Worm (Caenorhabditis elegans) whole organism, L2 larva: ENCODE measurements around the gene F44D12.6.

Source experiments
- C34F6.9 ChIP-seq: fragments of 150-350 bp; optimal IDR thresholded peaks from 2 replicates; lab custom pipeline; 2014; ENCODE audit warnings: missing biosample characterization, missing genetic modification characterization
- F13H6.1 ChIP-seq: sonication (generic microtip); optimal IDR thresholded peaks from 2 replicates; lab custom pipeline; 2016; ENCODE audit warnings: missing genetic modification characterization, missing compliant biosample characterization
- R02D3.7 ChIP-seq: fragments of 150-350 bp; optimal IDR thresholded peaks from 2 replicates; lab custom pipeline; 2014; ENCODE audit warnings: missing biosample characterization, missing genetic modification characterization
- Y55F3AM.14 ChIP-seq: fragments of 200-800 bp; sonication (Bioruptor generic); optimal IDR thresholded peaks from 2 replicates; lab custom pipeline; 2018; ENCODE audit warnings: mild to moderate bottlenecking, missing genetic modification characterization, missing compliant biosample characterization
- ZK546.5 ChIP-seq: sonication (generic microtip); optimal IDR thresholded peaks from 2 replicates; lab custom pipeline; 2017; ENCODE audit warnings: missing biosample characterization, missing genetic modification characterization
- alr-1 ChIP-seq: fragments of 150-350 bp; optimal IDR thresholded peaks from 2 replicates; lab custom pipeline; 2014; ENCODE audit warnings: missing biosample characterization, missing genetic modification characterization
- aly-2 ChIP-seq: fragments of 150-350 bp; optimal IDR thresholded peaks from 2 replicates; lab custom pipeline; 2014; ENCODE audit warnings: missing biosample characterization, missing genetic modification characterization
- ama-1 ChIP-seq: fragments of 150-350 bp; optimal IDR thresholded peaks from 2 replicates; lab custom pipeline; 2018; ENCODE audit warnings: inconsistent platforms
- blmp-1 ChIP-seq: sonication (generic microtip); optimal IDR thresholded peaks from 2 replicates; lab custom pipeline; 2017; ENCODE audit warnings: missing genetic modification characterization, mild to moderate bottlenecking, missing compliant biosample characterization, antibody characterized with exemption, moderate library complexity; ENCODE audit not compliant: insufficient read depth
- ceh-82 ChIP-seq: fragments of 150-350 bp; optimal IDR thresholded peaks from 2 replicates; lab custom pipeline; 2014; ENCODE audit warnings: missing biosample characterization, missing genetic modification characterization
- crh-2 ChIP-seq: sonication (generic microtip); optimal IDR thresholded peaks from 2 replicates; lab custom pipeline; 2017; ENCODE audit warnings: missing biosample characterization, missing genetic modification characterization
- dmd-4 ChIP-seq: sonication (generic microtip); optimal IDR thresholded peaks from 2 replicates; lab custom pipeline; 2017; ENCODE audit warnings: missing biosample characterization, missing genetic modification characterization
- fos-1 ChIP-seq: fragments of 150-350 bp; optimal IDR thresholded peaks from 2 replicates; lab custom pipeline; 2014; ENCODE audit warnings: missing biosample characterization, missing genetic modification characterization
- gmeb-1 ChIP-seq: fragments of 150-350 bp; optimal IDR thresholded peaks from 2 replicates; lab custom pipeline; 2014; ENCODE audit warnings: missing biosample characterization, missing genetic modification characterization
- lin-11 ChIP-seq: fragments of 150-350 bp; sonication (generic microtip); optimal IDR thresholded peaks from 2 replicates; lab custom pipeline; 2014; ENCODE audit warnings: missing biosample characterization, missing genetic modification characterization, inconsistent platforms, mixed read lengths
- lin-13 ChIP-seq: fragments of 150-350 bp; optimal IDR thresholded peaks from 2 replicates; lab custom pipeline; 2014; ENCODE audit warnings: missing biosample characterization, missing genetic modification reagents, missing genetic modification characterization
- lsy-2 ChIP-seq, 2 experiments: fragments of 150-350 bp in 1 of 2; sonication (generic microtip) in 1 of 2; optimal IDR thresholded peaks; 2 replicates each; lab custom pipeline; 2014 to 2017; ENCODE audit warnings: missing biosample characterization in 2 of 2, missing genetic modification characterization in 2 of 2
- mab-5 ChIP-seq: fragments of 150-350 bp; optimal IDR thresholded peaks from 2 replicates; lab custom pipeline; 2014; ENCODE audit warnings: missing biosample characterization, missing genetic modification characterization
- mdl-1 ChIP-seq, 2 experiments: fragments of 150-350 bp in 1 of 2; sonication (generic microtip) in 1 of 2; optimal IDR thresholded peaks; 2 replicates each; lab custom pipeline; 2017; ENCODE audit warnings: missing biosample characterization in 2 of 2, missing genetic modification characterization in 2 of 2
- nhr-10 ChIP-seq: sonication (generic microtip); optimal IDR thresholded peaks from 2 replicates; lab custom pipeline; 2017; ENCODE audit warnings: missing biosample characterization, missing genetic modification characterization
- nhr-12 ChIP-seq: fragments of 150-350 bp; optimal IDR thresholded peaks from 2 replicates; lab custom pipeline; 2014; ENCODE audit warnings: missing biosample characterization, missing genetic modification characterization
- nhr-129 ChIP-seq: fragments of 150-350 bp; optimal IDR thresholded peaks from 2 replicates; lab custom pipeline; 2014; ENCODE audit warnings: missing biosample characterization, missing genetic modification characterization
- nhr-21 ChIP-seq: fragments of 150-350 bp; optimal IDR thresholded peaks from 2 replicates; lab custom pipeline; 2014; ENCODE audit warnings: missing biosample characterization, missing genetic modification characterization
- nhr-237 ChIP-seq: fragments of 150-350 bp; optimal IDR thresholded peaks from 2 replicates; lab custom pipeline; 2014; ENCODE audit warnings: missing biosample characterization, missing genetic modification characterization
- nhr-25 ChIP-seq: fragments of 150-350 bp; sonication (generic microtip); optimal IDR thresholded peaks from 3 replicates; lab custom pipeline; 2014; ENCODE audit warnings: missing biosample characterization, missing genetic modification characterization
- nhr-6 ChIP-seq: fragments of 150-350 bp; optimal IDR thresholded peaks from 2 replicates; lab custom pipeline; 2014; ENCODE audit warnings: missing biosample characterization, missing genetic modification characterization
- peb-1 ChIP-seq: fragments of 150-350 bp; optimal IDR thresholded peaks from 2 replicates; lab custom pipeline; 2014; ENCODE audit warnings: missing biosample characterization, missing genetic modification characterization
- skn-1 ChIP-seq: sonication (generic microtip); optimal IDR thresholded peaks from 2 replicates; lab custom pipeline; 2017; ENCODE audit warnings: missing biosample characterization, missing genetic modification characterization
- sma-3 ChIP-seq: sonication (generic microtip); optimal IDR thresholded peaks from 2 replicates; lab custom pipeline; 2016; ENCODE audit warnings: missing genetic modification reagents, missing genetic modification characterization, missing compliant biosample characterization
- sma-9 ChIP-seq, 2 experiments: fragments of 150-350 bp in 1 of 2; sonication (generic microtip) in 1 of 2; optimal IDR thresholded peaks; 2 replicates each; lab custom pipeline; 2014 to 2016; ENCODE audit warnings: missing genetic modification characterization in 2 of 2, mild to moderate bottlenecking in 1 of 2, missing biosample characterization in 1 of 2, missing compliant biosample characterization in 1 of 2, missing genetic modification reagents in 1 of 2, moderate library complexity in 1 of 2
- unc-39 ChIP-seq: fragments of 150-350 bp; optimal IDR thresholded peaks from 2 replicates; lab custom pipeline; 2014; ENCODE audit warnings: missing biosample characterization, missing genetic modification characterization
- unc-55 ChIP-seq: fragments of 150-350 bp; sonication (generic microtip); optimal IDR thresholded peaks from 3 replicates; lab custom pipeline; 2014; ENCODE audit warnings: missing biosample characterization, missing genetic modification reagents, missing genetic modification characterization
- unc-62 ChIP-seq: fragments of 150-350 bp; optimal IDR thresholded peaks from 2 replicates; lab custom pipeline; 2014; ENCODE audit warnings: missing biosample characterization, missing genetic modification reagents, missing genetic modification characterization
- ztf-1 ChIP-seq: fragments of 200-800 bp; sonication (Bioruptor generic); conservative IDR thresholded peaks from 2 replicates; pipeline ENCODE4 v1.3.6; 2022; ENCODE audit warnings: missing genetic modification characterization, missing compliant biosample characterization
- ztf-11 ChIP-seq: sonication (generic microtip); optimal IDR thresholded peaks from 2 replicates; lab custom pipeline; 2017; ENCODE audit warnings: missing biosample characterization, missing genetic modification characterization
- ztf-4 ChIP-seq: fragments of 150-350 bp; optimal IDR thresholded peaks from 2 replicates; lab custom pipeline; 2014; ENCODE audit warnings: missing biosample characterization, missing genetic modification characterization

Gene F44D12.6

ce11 chrIV:9994895-9995394 is 38.2 kb upstream of the F44D12.6 start, which contains the start of gene uba-1 (continued):
- TF ChIP-seq C34F6.9 (tag; lab: Kevin White, UChicago) (peak; percentile 55), dmd-4 (tag; lab: Kevin White, UChicago) (no peak)

- TF ChIP-seq sma-9 (GFP tag; optimal IDR thresholded peaks at IDR 0.05; lab: Kevin White, UChicago) = peak; percentile 22
- TF ChIP-seq sma-9 (tag; optimal IDR thresholded peaks at IDR 0.05; lab: Kevin White, UChicago) = no peak
- peak; percentile 33 for TF ChIP-seq ama-1
- no peak for TF ChIP-seq lin-11
- TF ChIP-seq Y55F3AM.14 (GFP tag; lab: Kevin White, UChicago) = no peak
- TF ChIP-seq unc-55 (GFP tag; lab: Kevin White, UChicago) = peak; percentile 34
- TF ChIP-seq fos-1 (tag; lab: Kevin White, UChicago) = peak; percentile 56
- no peak for TF ChIP-seq lin-13
- TF ChIP-seq lsy-2 (tag; optimal IDR thresholded peaks at IDR 0.05; lab: Kevin White, UChicago) = peak in 1 of 2 experiments; percentile 69
Observed at ce11 chrIV:9998487-9999218, 34.5 kb upstream of the F44D12.6 start, which contains the start of gene pyp-1. pyp-1 (minus strand) TSS chrIV:9998925.

- TF ChIP-seq ztf-1 (no peak), fos-1 (tag; lab: Kevin White, UChicago) (no peak), aly-2 (no peak), alr-1 (tag; lab: Kevin White, UChicago) (no peak), nhr-10 (tag; lab: Kevin White, UChicago) (no peak), ztf-11 (no peak), lin-11 (no peak), peb-1 (tag; lab: Kevin White, UChicago) (no peak), nhr-237 (tag; lab: Kevin White, UChicago) (no peak), nhr-129 (no peak), gmeb-1 (no peak), nhr-21 (tag; lab: Kevin White, UChicago) (no peak), mab-5 (no peak), lin-13 (no peak), nhr-12 (tag; lab: Kevin White, UChicago) (no peak), nhr-6 (tag; lab: Kevin White, UChicago) (no peak), sma-3 (GFP tag; lab: Kevin White, UChicago) (no peak)
Observed at ce11 chrIV:10001748-10002147, 31.4 kb upstream of the F44D12.6 start, which contains the start of gene C47E12.3. C47E12.3 (minus strand) TSS chrIV:10001848.

ce11 chrIV:10003372-10003771 is 29.8 kb upstream of the F44D12.6 start, which contains the start of the genes C47E12.2 and sars-1:
C47E12.2 (minus strand) TSS chrIV:10003502.
sars-1 (plus strand) TSS chrIV:10003726.
- TF ChIP-seq ama-1 (no peak), unc-39 (no peak), crh-2 (tag; lab: Kevin White, UChicago) (peak; percentile 32), lsy-2 (tag; optimal IDR thresholded peaks at IDR 0.05; lab: Kevin White, UChicago) (peak; percentile 58 to 92), nhr-129 (peak; percentile 88), C34F6.9 (tag; lab: Kevin White, UChicago) (peak; percentile 18), sma-3 (GFP tag; lab: Kevin White, UChicago) (no peak)

ce11 chrIV:10006792-10007191 is 26.4 kb upstream of the F44D12.6 start, which contains the start of gene C47E12.13:
C47E12.13 (minus strand) TSS chrIV:10006892.
- TF ChIP-seq ztf-1 (no peak), dmd-4 (tag; lab: Kevin White, UChicago) (no peak)

ce11 chrIV:10007758-10008157 is 25.4 kb upstream of the F44D12.6 start:
- TF ChIP-seq sma-3 (GFP tag; lab: Kevin White, UChicago) = peak; percentile 37
- peak; percentile 43 for TF ChIP-seq F13H6.1
- peak in 1 of 2 experiments; percentile 19 for TF ChIP-seq mdl-1 (tag; optimal IDR thresholded peaks at IDR 0.05; lab: Kevin White, UChicago)
- no peak for TF ChIP-seq ztf-11
- peak; percentile 11 for TF ChIP-seq nhr-129
- TF ChIP-seq nhr-21 (tag; lab: Kevin White, UChicago) = peak; percentile 64
- TF ChIP-seq C34F6.9 (tag; lab: Kevin White, UChicago) = peak; percentile 8
- peak in 1 of 2 experiments; percentile 9 for TF ChIP-seq lsy-2 (tag; optimal IDR thresholded peaks at IDR 0.05; lab: Kevin White, UChicago)
- TF ChIP-seq ZK546.5 = no peak
- no peak for TF ChIP-seq skn-1 (tag; lab: Kevin White, UChicago)
- TF ChIP-seq fos-1 (tag; lab: Kevin White, UChicago) = peak; percentile 46
- no peak for TF ChIP-seq ztf-4 (tag; lab: Kevin White, UChicago)
- no peak for TF ChIP-seq unc-62 (GFP tag; lab: Kevin White, UChicago)
- TF ChIP-seq crh-2 (tag; lab: Kevin White, UChicago) = peak; percentile 60
- TF ChIP-seq nhr-25 (tag; lab: Kevin White, UChicago) = peak; percentile 60
- TF ChIP-seq lin-13 = no peak
- no peak for TF ChIP-seq ceh-82 (tag; lab: Kevin White, UChicago)
- peak; percentile 93 for TF ChIP-seq blmp-1
- no peak for TF ChIP-seq R02D3.7 (tag; lab: Kevin White, UChicago)
